Worm (Caenorhabditis elegans) whole organism, L4/young adult: ENCODE data around the gene ZK1248.17.

Experiments used
- W03F9.2 ChIP-seq: fragments of 150-350 bp; optimal IDR thresholded peaks from 2 replicates; lab custom pipeline; 2014; ENCODE audit warnings: missing biosample characterization, missing genetic modification characterization
- dao-5 ChIP-seq: sonication (generic microtip); optimal IDR thresholded peaks from 2 replicates; lab custom pipeline; 2016; ENCODE audit warnings: missing genotype, missing genetic modification characterization, moderate library complexity, missing compliant biosample characterization
- him-1 ChIP-seq: sonication (generic microtip); optimal IDR thresholded peaks from 2 replicates; lab custom pipeline; 2016; ENCODE audit warnings: missing genotype, missing genetic modification reagents, missing genetic modification characterization, missing compliant biosample characterization

DNA sequence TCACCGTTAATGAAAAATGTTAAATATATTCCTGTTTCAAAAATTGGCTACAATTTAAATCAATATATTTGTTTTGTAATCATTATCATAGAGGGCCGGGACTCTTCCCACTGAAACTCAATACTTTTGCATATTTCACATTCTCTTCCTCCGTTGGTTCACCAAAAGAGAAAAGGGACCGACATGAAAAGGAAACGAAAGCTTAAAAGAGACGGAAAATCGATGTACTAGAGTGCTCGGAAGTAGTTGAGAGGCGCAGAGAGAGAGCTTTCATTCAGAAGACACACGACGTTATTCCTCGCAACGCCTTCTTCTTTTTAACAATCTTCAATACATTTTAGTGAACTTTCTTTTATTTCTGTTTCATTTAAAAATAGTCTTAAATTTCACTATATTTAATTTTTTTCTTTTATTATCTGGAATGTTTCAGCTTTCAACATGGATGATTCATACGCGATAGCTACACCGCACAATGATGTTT is 25.0 kb downstream of the ZK1248.17 start, which contains the start of gene ehs-1:
- TF ChIP-seq dao-5 (no peak), him-1 (tag; lab: Kevin White, UChicago) (no peak), W03F9.2 (tag; lab: Kevin White, UChicago) (no peak)
